Fruit fly (Drosophila melanogaster) whole organism, embryonic: ENCODE measurements around the gene GstD7.

ENCODE experiments used
- Bdp1 ChIP-seq: fragments of 200-800 bp; sonication (Bioruptor generic); optimal IDR thresholded peaks from 3 replicates; lab custom pipeline; 2016; ENCODE audit warnings: missing biosample characterization, missing genetic modification characterization
- CG10959 ChIP-seq: fragments of 200-800 bp; sonication (Bioruptor generic); IDR thresholded peaks from 2 replicates; pipeline ENCODE4 v1.3.6; 2022; ENCODE audit warnings: missing biosample characterization, missing genetic modification characterization
- CG11085 ChIP-seq: fragments of 200-800 bp; sonication (Bioruptor generic); IDR thresholded peaks from 2 replicates; pipeline ENCODE4 v1.3.6; 2022; ENCODE audit warnings: missing biosample characterization, missing genetic modification characterization
- CG11398 ChIP-seq: fragments of 200-800 bp; sonication (Bioruptor generic); optimal IDR thresholded peaks from 2 replicates; lab custom pipeline; 2016; ENCODE audit warnings: missing biosample characterization, missing genetic modification characterization
- CG11504 ChIP-seq: fragments of 200-800 bp; sonication (Bioruptor generic); optimal IDR thresholded peaks from 3 replicates; lab custom pipeline; 2019; ENCODE audit warnings: missing biosample characterization, mild to moderate bottlenecking, missing genetic modification characterization, moderate library complexity
- CG12104 ChIP-seq: fragments of 200-800 bp; sonication (Bioruptor generic); optimal IDR thresholded peaks from 3 replicates; lab custom pipeline; 2016; ENCODE audit warnings: missing biosample characterization, missing genetic modification characterization
- CG13775 ChIP-seq: fragments of 200-800 bp; sonication (Bioruptor generic); optimal IDR thresholded peaks from 3 replicates; lab custom pipeline; 2017; ENCODE audit warnings: missing biosample characterization, mild to moderate bottlenecking, missing genetic modification characterization
- CG14014 ChIP-seq: fragments of 200-800 bp; sonication (Bioruptor generic); IDR thresholded peaks from 2 replicates; pipeline ENCODE4 v1.3.6; 2022; ENCODE audit warnings: missing biosample characterization, missing genetic modification characterization
- CG17328 ChIP-seq: fragments of 200-800 bp; sonication (Bioruptor generic); IDR thresholded peaks from 2 replicates; pipeline ENCODE4 v1.3.6; 2022; ENCODE audit warnings: missing biosample characterization, missing genetic modification characterization
- CG18599 ChIP-seq: fragments of 200-800 bp; sonication (Bioruptor generic); optimal IDR thresholded peaks from 3 replicates; lab custom pipeline; 2017; ENCODE audit warnings: missing biosample characterization, missing genetic modification characterization, mild to moderate bottlenecking, moderate library complexity, missing genetic modification reagents
- CG3065 ChIP-seq: fragments of 200-800 bp; sonication (Bioruptor generic); optimal IDR thresholded peaks from 2 replicates; lab custom pipeline; 2016; ENCODE audit warnings: missing biosample characterization, missing genetic modification characterization
- CG31365 ChIP-seq: fragments of 200-800 bp; sonication (Bioruptor generic); optimal IDR thresholded peaks from 2 replicates; lab custom pipeline; 2018; ENCODE audit warnings: missing biosample characterization, mild to moderate bottlenecking, missing genetic modification characterization
- CG3726 ChIP-seq: fragments of 200-800 bp; sonication (Bioruptor generic); IDR thresholded peaks from 3 replicates; pipeline ENCODE4, ENCODE4 v1.3.6; 2022; ENCODE audit warnings: missing biosample characterization, missing genetic modification characterization
- CG6854 ChIP-seq: fragments of 200-800 bp; sonication (Bioruptor generic); optimal IDR thresholded peaks from 3 replicates; lab custom pipeline; 2017; ENCODE audit warnings: missing biosample characterization, mild to moderate bottlenecking, missing genetic modification characterization
- CG7357 ChIP-seq: fragments of 200-800 bp; sonication (Bioruptor generic); IDR thresholded peaks from 3 replicates; pipeline ENCODE4 v1.3.6; 2022; ENCODE audit warnings: missing biosample characterization, missing genetic modification characterization
- CG8089 ChIP-seq: fragments of 200-800 bp; sonication (Bioruptor generic); optimal IDR thresholded peaks from 3 replicates; lab custom pipeline; 2016; ENCODE audit warnings: missing biosample characterization, missing genetic modification characterization
- CG9727 ChIP-seq: fragments of 200-800 bp; sonication (Bioruptor generic); optimal IDR thresholded peaks from 3 replicates; lab custom pipeline; 2017; ENCODE audit warnings: missing biosample characterization, mild to moderate bottlenecking, missing genetic modification characterization
- CG9876 ChIP-seq: fragments of 200-800 bp; sonication (Bioruptor generic); optimal IDR thresholded peaks from 2 replicates; lab custom pipeline; 2016; ENCODE audit warnings: missing biosample characterization, missing genetic modification characterization
- CHES-1-like ChIP-seq: fragments of 200-800 bp; sonication (Bioruptor generic); optimal IDR thresholded peaks from 2 replicates; lab custom pipeline; 2016; ENCODE audit warnings: missing biosample characterization, missing genetic modification characterization
- Dll ChIP-seq: fragments of 200-800 bp; sonication (Bioruptor generic); IDR thresholded peaks from 4 replicates; pipeline ENCODE4 v1.3.6; 2022; ENCODE audit warnings: missing biosample characterization, missing genetic modification characterization; ENCODE audit not compliant: partially characterized antibody
- E2f1 ChIP-seq: fragments of 200-800 bp; sonication (Bioruptor generic); IDR thresholded peaks from 2 replicates; pipeline ENCODE4 v1.3.6; 2022; ENCODE audit warnings: missing biosample characterization, missing genetic modification characterization
- Fer2 ChIP-seq: fragments of 200-800 bp; sonication (Bioruptor generic); optimal IDR thresholded peaks from 2 replicates; lab custom pipeline; 2018; ENCODE audit warnings: missing biosample characterization, mild to moderate bottlenecking, missing genetic modification characterization, moderate library complexity
- Gsc ChIP-seq: fragments of 200-800 bp; sonication (Bioruptor generic); IDR thresholded peaks from 2 replicates; pipeline ENCODE4 v1.3.6; 2022; ENCODE audit warnings: missing biosample characterization, missing genetic modification characterization
- Hey ChIP-seq: fragments of 200-800 bp; sonication (Bioruptor generic); optimal IDR thresholded peaks from 3 replicates; lab custom pipeline; 2018; ENCODE audit warnings: missing biosample characterization, mild to moderate bottlenecking, missing genetic modification characterization
- HmgD ChIP-seq: fragments of 200-800 bp; sonication (Bioruptor generic); optimal IDR thresholded peaks from 3 replicates; lab custom pipeline; 2016; ENCODE audit warnings: missing biosample characterization, missing genetic modification characterization
- Hmr ChIP-seq: fragments of 200-800 bp; sonication (Bioruptor generic); optimal IDR thresholded peaks from 3 replicates; lab custom pipeline; 2017; ENCODE audit warnings: mild to moderate bottlenecking, missing biosample characterization, missing genetic modification reagents, missing genetic modification characterization
- Hsf ChIP-seq: fragments of 200-800 bp; sonication (Bioruptor generic); optimal IDR thresholded peaks from 3 replicates; lab custom pipeline; 2016; ENCODE audit warnings: missing biosample characterization, missing genetic modification characterization
- Myb ChIP-seq: fragments of 200-800 bp; sonication (Bioruptor generic); optimal IDR thresholded peaks from 2 replicates; lab custom pipeline; 2016; ENCODE audit warnings: missing biosample characterization, missing genetic modification characterization
- Ravus ChIP-seq: fragments of 200-800 bp; sonication (Bioruptor generic); IDR thresholded peaks from 2 replicates; pipeline ENCODE4 v1.3.6; 2022; ENCODE audit warnings: missing biosample characterization, missing genetic modification characterization
- Sry-β ChIP-seq: fragments of 200-800 bp; sonication (Bioruptor generic); optimal IDR thresholded peaks from 2 replicates; lab custom pipeline; 2018; ENCODE audit warnings: missing biosample characterization, mild to moderate bottlenecking, missing genetic modification characterization, moderate library complexity
- TFAM ChIP-seq: fragments of 200-800 bp; sonication (Bioruptor generic); optimal IDR thresholded peaks from 2 replicates; lab custom pipeline; 2017; ENCODE audit warnings: missing biosample characterization, missing genetic modification characterization, inconsistent platforms
- Trl ChIP-seq, 3 experiments: fragments of >200 bp in 2 of 3; fragments of 200-800 bp in 1 of 3; sonication (Bioruptor generic) in 1 of 3; optimal IDR thresholded peaks; 2 replicates in 1 of 3; 3 replicates in 2 of 3; lab custom pipeline; 2016 to 2017; ENCODE audit warnings: missing biosample characterization in 1 of 3, missing genetic modification characterization in 1 of 3
- Vsx1 ChIP-seq: fragments of 200-800 bp; sonication (Bioruptor generic); optimal IDR thresholded peaks from 2 replicates; lab custom pipeline; 2017; ENCODE audit warnings: missing biosample characterization, mild to moderate bottlenecking, missing genetic modification characterization, missing genetic modification reagents
- ash1 ChIP-seq: fragments of 200-800 bp; sonication (Bioruptor generic); optimal IDR thresholded peaks from 2 replicates; lab custom pipeline; 2018; ENCODE audit warnings: missing biosample characterization, mild to moderate bottlenecking, missing genetic modification characterization
- bsh ChIP-seq, 2 experiments: fragments of 200-800 bp; sonication (Bioruptor generic); optimal IDR thresholded peaks; 2 replicates each; lab custom pipeline; 2017 to 2018; ENCODE audit warnings: mild to moderate bottlenecking in 2 of 2, missing biosample characterization in 2 of 2, missing genetic modification characterization in 2 of 2, moderate library complexity in 1 of 2
- cad ChIP-seq: fragments of >200 bp; optimal IDR thresholded peaks from 2 replicates; lab custom pipeline; 2017; ENCODE audit warnings: missing biosample characterization, missing genetic modification characterization
- chm ChIP-seq: fragments of 200-800 bp; sonication (Bioruptor generic); IDR thresholded peaks from 2 replicates; pipeline ENCODE4 v1.3.6; 2022; ENCODE audit warnings: missing biosample characterization, missing genetic modification characterization
- chn ChIP-seq: fragments of 200-800 bp; sonication (Bioruptor generic); optimal IDR thresholded peaks from 2 replicates; lab custom pipeline; 2016; ENCODE audit warnings: missing biosample characterization, missing genetic modification characterization
- da ChIP-seq: fragments of 200-800 bp; sonication (Bioruptor generic); optimal IDR thresholded peaks from 2 replicates; lab custom pipeline; 2016; ENCODE audit warnings: missing biosample characterization, missing genetic modification characterization
- dpn ChIP-seq, 2 experiments: fragments of 200-800 bp; sonication (Bioruptor generic); optimal IDR thresholded peaks; 3 replicates each; lab custom pipeline; 2016; ENCODE audit warnings: missing biosample characterization in 2 of 2, missing genetic modification characterization in 2 of 2
- grau ChIP-seq: fragments of 200-800 bp; optimal IDR thresholded peaks from 3 replicates; lab custom pipeline; 2019; ENCODE audit warnings: missing biosample characterization, mild to moderate bottlenecking, missing genetic modification characterization, moderate library complexity
- gsb ChIP-seq: fragments of 200-800 bp; sonication (Bioruptor generic); IDR thresholded peaks from 2 replicates; pipeline ENCODE4 v1.3.6; 2022; ENCODE audit warnings: missing biosample characterization, missing genetic modification characterization
- gt ChIP-seq: fragments of 200-800 bp; sonication (Bioruptor generic); IDR thresholded peaks from 2 replicates; pipeline ENCODE4 v1.3.6; 2022; ENCODE audit warnings: missing biosample characterization, missing genetic modification characterization
- peb ChIP-seq: fragments of 200-800 bp; sonication (Bioruptor generic); IDR thresholded peaks from 2 replicates; pipeline ENCODE4 v1.3.6; 2022; ENCODE audit warnings: missing biosample characterization, missing genetic modification characterization
- pho ChIP-seq: fragments of 200-800 bp; sonication (Bioruptor generic); optimal IDR thresholded peaks from 2 replicates; lab custom pipeline; 2016; ENCODE audit warnings: missing biosample characterization, missing genetic modification characterization
- salm ChIP-seq: fragments of 200-800 bp; sonication (Bioruptor generic); optimal IDR thresholded peaks from 2 replicates; lab custom pipeline; 2018; ENCODE audit warnings: missing biosample characterization, mild to moderate bottlenecking, missing genetic modification characterization
- sd ChIP-seq: fragments of 200-800 bp; sonication (Bioruptor generic); optimal IDR thresholded peaks from 3 replicates; lab custom pipeline; 2018; ENCODE audit warnings: missing biosample characterization, mild to moderate bottlenecking, missing genetic modification characterization, moderate library complexity
- slbo ChIP-seq: fragments of 200-800 bp; sonication (Bioruptor generic); IDR thresholded peaks from 2 replicates; pipeline ENCODE4 v1.3.6; 2022; ENCODE audit warnings: missing biosample characterization, missing genetic modification characterization
- so ChIP-seq: fragments of 200-800 bp; sonication (Bioruptor generic); IDR thresholded peaks from 3 replicates; pipeline ENCODE4 v1.3.6; 2022; ENCODE audit warnings: missing biosample characterization, missing genetic modification characterization
- sug ChIP-seq: fragments of 200-800 bp; optimal IDR thresholded peaks from 2 replicates; lab custom pipeline; 2019; ENCODE audit warnings: missing biosample characterization, mild to moderate bottlenecking, missing genetic modification characterization, moderate library complexity
- tap ChIP-seq: fragments of 200-800 bp; optimal IDR thresholded peaks from 3 replicates; lab custom pipeline; 2019; ENCODE audit warnings: missing biosample characterization, mild to moderate bottlenecking, missing genetic modification characterization, moderate library complexity

GstD7 gene

dm6 chr3R:12402935-12403334, 24.6 kb downstream of the GstD7 start (continued):
- peak; percentile 86 for TF ChIP-seq Ravus (GFP tag; lab: Robert Waterston, UW)
- peak; percentile 92 for TF ChIP-seq slbo (GFP tag; lab: Robert Waterston, UW)
- peak; percentile 92 for TF ChIP-seq gsb (GFP tag; lab: Robert Waterston, UW)
- TF ChIP-seq CG11398 (GFP tag; lab: Kevin White, UChicago): peak; percentile 88
- peak; percentile 97 for TF ChIP-seq Fer2 (tag; lab: Kevin White, UChicago)
- peak; percentile 88 for TF ChIP-seq CG8089
- TF ChIP-seq CG13775: peak; percentile 96
- peak; percentile 98 for TF ChIP-seq salm (tag; lab: Kevin White, UChicago)
- TF ChIP-seq CG6854 (GFP tag; lab: Kevin White, UChicago): peak; percentile 98
- peak; percentile 89 for TF ChIP-seq CG3726 (GFP tag; lab: Robert Waterston, UW)
- no peak for TF ChIP-seq Trl (optimal IDR thresholded peaks at IDR 0.05; lab: Kevin White, UChicago)
- peak; percentile 95 for TF ChIP-seq Trl (GFP tag; optimal IDR thresholded peaks at IDR 0.05; lab: Kevin White, UChicago)
- no peak for TF ChIP-seq Gsc
- peak; percentile 91 for TF ChIP-seq pho (GFP tag; lab: Kevin White, UChicago)
- TF ChIP-seq grau (tag; lab: Kevin White, UChicago): peak; percentile 98
- TF ChIP-seq Dll (GFP tag; lab: Robert Waterston, UW): peak; percentile 72
- TF ChIP-seq tap (tag; lab: Kevin White, UChicago): peak; percentile 99
- TF ChIP-seq CG12104 (GFP tag; lab: Kevin White, UChicago): peak; percentile 98
- peak; percentile 93 for TF ChIP-seq HmgD (GFP tag; lab: Kevin White, UChicago)
- peak; percentile 98 for TF ChIP-seq CG9727 (GFP tag; lab: Kevin White, UChicago)
- TF ChIP-seq ash1: peak; percentile 85
- TF ChIP-seq CG3065 (GFP tag; lab: Kevin White, UChicago): peak; percentile 89
- peak; percentile 95 for TF ChIP-seq E2f1 (GFP tag; lab: Robert Waterston, UW)
- TF ChIP-seq CG10959 (GFP tag; lab: Robert Waterston, UW): peak; percentile 96
- TF ChIP-seq Vsx1 (GFP tag; lab: Kevin White, UChicago): peak; percentile 92
- TF ChIP-seq CG7357: peak; percentile 69
- TF ChIP-seq Sry-β (GFP tag; lab: Kevin White, UChicago): peak; percentile 74
- TF ChIP-seq cad: no peak
- TF ChIP-seq CG18599: peak; percentile 99
- TF ChIP-seq peb: peak; percentile 92
- peak; percentile 70 for TF ChIP-seq Myb (GFP tag; lab: Kevin White, UChicago)
- TF ChIP-seq Hsf (GFP tag; lab: Kevin White, UChicago): peak; percentile 97
- TF ChIP-seq CHES-1-like (GFP tag; lab: Kevin White, UChicago): peak; percentile 90
- peak; percentile 85 for TF ChIP-seq gt (GFP tag; lab: Robert Waterston, UW)
- peak; percentile 88 for TF ChIP-seq sd (tag; lab: Kevin White, UChicago)
- TF ChIP-seq chm (GFP tag; lab: Robert Waterston, UW): peak; percentile 100
- TF ChIP-seq CG31365 (tag; lab: Kevin White, UChicago): peak; percentile 90
- peak; percentile 79 to 99 for TF ChIP-seq bsh (GFP tag; optimal IDR thresholded peaks at IDR 0.05; lab: Kevin White, UChicago)
- peak; percentile 86 for TF ChIP-seq Bdp1
- peak; percentile 97 for TF ChIP-seq sug
- peak; percentile 84 for TF ChIP-seq CG9876 (GFP tag; lab: Kevin White, UChicago)
- TF ChIP-seq so (GFP tag; lab: Robert Waterston, UW): peak; percentile 98
- peak; percentile 95 for TF ChIP-seq chn (GFP tag; lab: Kevin White, UChicago)
- peak; percentile 94 for TF ChIP-seq TFAM
- TF ChIP-seq CG14014 (GFP tag; lab: Robert Waterston, UW): peak; percentile 97
- TF ChIP-seq dpn (GFP tag; optimal IDR thresholded peaks at IDR 0.05; lab: Kevin White, UChicago): peak; percentile 94
- TF ChIP-seq Hey (tag; lab: Kevin White, UChicago): peak; percentile 86
- TF ChIP-seq CG11504: peak; percentile 97
- TF ChIP-seq CG17328 (GFP tag; lab: Robert Waterston, UW): peak; percentile 98
- peak; percentile 85 for TF ChIP-seq da (GFP tag; lab: Kevin White, UChicago)
- TF ChIP-seq CG11085: peak; percentile 88
- TF ChIP-seq Hmr (GFP tag; lab: Kevin White, UChicago): peak; percentile 97
